Fruit fly (Drosophila melanogaster) whole organism, embryonic: ENCODE measurements around the gene CG6695.

Source experiments
- CG3407 ChIP-seq: fragments of 200-800 bp; sonication (Bioruptor generic); optimal IDR thresholded peaks from 2 replicates; lab custom pipeline; 2018; ENCODE audit warnings: missing biosample characterization, mild to moderate bottlenecking, missing genetic modification characterization
- CG9876 ChIP-seq: fragments of 200-800 bp; sonication (Bioruptor generic); optimal IDR thresholded peaks from 2 replicates; lab custom pipeline; 2016; ENCODE audit warnings: missing biosample characterization, missing genetic modification characterization
- Elba2 ChIP-seq: fragments of 200-800 bp; sonication (Bioruptor generic); optimal IDR thresholded peaks from 3 replicates; lab custom pipeline; 2016; ENCODE audit warnings: missing biosample characterization, missing genetic modification characterization
- Trl ChIP-seq, 3 experiments: fragments of >200 bp in 2 of 3; fragments of 200-800 bp in 1 of 3; sonication (Bioruptor generic) in 1 of 3; optimal IDR thresholded peaks; 2 replicates in 1 of 3; 3 replicates in 2 of 3; lab custom pipeline; 2016 to 2017; ENCODE audit warnings: missing biosample characterization in 1 of 3, missing genetic modification characterization in 1 of 3
- bab2 ChIP-seq: fragments of 200-800 bp; sonication (Bioruptor generic); optimal IDR thresholded peaks from 2 replicates; lab custom pipeline; 2016; ENCODE audit warnings: missing biosample characterization, missing genetic modification characterization
- dati ChIP-seq: fragments of 200-800 bp; sonication (Bioruptor generic); IDR thresholded peaks from 2 replicates; pipeline ENCODE4 v1.3.6; 2022; ENCODE audit warnings: missing biosample characterization, missing genetic modification characterization
- repo ChIP-seq: fragments of 200-800 bp; sonication (Bioruptor generic); optimal IDR thresholded peaks from 2 replicates; lab custom pipeline; 2016; ENCODE audit warnings: missing biosample characterization, missing genetic modification characterization

The CG6695 gene

DNA sequence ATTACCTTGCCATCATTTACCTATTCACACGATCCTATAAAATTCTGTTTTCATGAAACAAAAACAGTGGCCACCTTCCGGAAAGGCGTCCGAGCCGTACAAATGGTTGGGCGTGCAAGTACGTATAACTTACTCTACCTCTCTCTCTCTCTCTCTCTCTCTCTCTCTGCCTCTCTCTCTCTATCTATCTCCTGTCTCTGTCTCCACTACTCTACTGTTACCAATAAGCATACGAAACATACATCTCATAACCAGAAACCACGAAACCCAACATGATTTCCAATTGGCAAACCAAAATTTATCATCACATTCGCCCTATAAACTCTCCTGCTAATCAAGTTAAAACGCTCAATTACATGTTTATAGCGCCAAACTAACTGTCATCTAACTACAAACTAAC, 44.3 kb downstream of the CG6695 start:
- no peak for TF ChIP-seq CG3407 (GFP tag; lab: Kevin White, UChicago)
- no peak for TF ChIP-seq repo
- peak in 1 of 2 experiments; percentile 37 for TF ChIP-seq Trl (optimal IDR thresholded peaks at IDR 0.05; lab: Kevin White, UChicago)
- no peak for TF ChIP-seq Trl (GFP tag; optimal IDR thresholded peaks at IDR 0.05; lab: Kevin White, UChicago)
- TF ChIP-seq dati (GFP tag; lab: Robert Waterston, UW) = no peak
- TF ChIP-seq Elba2 = peak; percentile 95
- no peak for TF ChIP-seq CG9876 (GFP tag; lab: Kevin White, UChicago)
- TF ChIP-seq bab2 (GFP tag; lab: Kevin White, UChicago) = no peak
